Worm (Caenorhabditis elegans) whole organism, early embryonic: Measurements from ENCODE around the gene ZK105.11.
"Not testable (repeated sequence)": the region's sequence is repeated elsewhere in the genome, so short reads cannot be mapped to it uniquely, and the experiment has no call there.

ENCODE experiments used
- B0310.2 ChIP-seq: sonication (generic microtip); optimal IDR thresholded peaks from 2 replicates; lab custom pipeline; 2016; ENCODE audit warnings: mild to moderate bottlenecking, missing genetic modification characterization, missing compliant biosample characterization
- F13C5.2 ChIP-seq: sonication (generic microtip); optimal IDR thresholded peaks from 2 replicates; lab custom pipeline; 2017; ENCODE audit warnings: mild to moderate bottlenecking, missing genetic modification characterization, inconsistent platforms, missing compliant biosample characterization
- aly-1 ChIP-seq: sonication (generic microtip); optimal IDR thresholded peaks from 2 replicates; lab custom pipeline; 2016; ENCODE audit warnings: missing genetic modification characterization, missing compliant biosample characterization
- ama-1 ChIP-seq: fragments of 150-350 bp; optimal IDR thresholded peaks from 2 replicates; lab custom pipeline; 2014
- ceh-13 ChIP-seq: fragments of 200-800 bp; sonication (Bioruptor generic); optimal IDR thresholded peaks from 2 replicates; lab custom pipeline; 2018; ENCODE audit warnings: mild to moderate bottlenecking, missing genetic modification characterization, missing compliant biosample characterization
- ceh-36 ChIP-seq: sonication (generic microtip); optimal IDR thresholded peaks from 2 replicates; lab custom pipeline; 2016; ENCODE audit warnings: missing genetic modification characterization, inconsistent platforms, missing compliant biosample characterization
- ets-7 ChIP-seq: sonication (generic microtip); optimal IDR thresholded peaks from 2 replicates; lab custom pipeline; 2016; ENCODE audit warnings: missing genotype, missing genetic modification characterization, missing compliant biosample characterization
- flt-1 ChIP-seq: fragments of 200-800 bp; sonication (Bioruptor generic); IDR thresholded peaks from 2 replicates; pipeline ENCODE4 v1.3.6; 2022; ENCODE audit warnings: missing genetic modification characterization, missing compliant biosample characterization
- hmbx-1 ChIP-seq: sonication (generic microtip); optimal IDR thresholded peaks from 2 replicates; lab custom pipeline; 2016; ENCODE audit warnings: mild to moderate bottlenecking, missing genetic modification characterization, missing compliant biosample characterization
- hmg-4 ChIP-seq: fragments of 200-800 bp; sonication (Bioruptor generic); optimal IDR thresholded peaks from 2 replicates; lab custom pipeline; 2018; ENCODE audit warnings: mild to moderate bottlenecking, missing genetic modification characterization, missing compliant biosample characterization
- hnd-1 ChIP-seq: sonication (generic microtip); optimal IDR thresholded peaks from 2 replicates; lab custom pipeline; 2016; ENCODE audit warnings: missing genetic modification characterization, missing compliant biosample characterization
- pes-1 ChIP-seq: fragments of 200-800 bp; sonication (Bioruptor generic); IDR thresholded peaks from 2 replicates; pipeline ENCODE4 v1.3.6; 2022; ENCODE audit warnings: missing genetic modification reagents, missing genetic modification characterization, missing compliant biosample characterization
- scrt-1 ChIP-seq: fragments of 200-800 bp; sonication (Bioruptor generic); IDR thresholded peaks from 2 replicates; pipeline ENCODE4 v1.3.6; 2022; ENCODE audit warnings: missing genetic modification characterization, missing compliant biosample characterization
- sea-1 ChIP-seq: fragments of 200-800 bp; sonication (Bioruptor generic); conservative IDR thresholded peaks from 2 replicates; pipeline ENCODE4 v1.3.6; 2022; ENCODE audit warnings: missing genetic modification characterization, missing compliant biosample characterization
- tbx-11 ChIP-seq: fragments of 200-800 bp; sonication (Bioruptor generic); IDR thresholded peaks from 2 replicates; pipeline ENCODE4 v1.3.6; 2022; ENCODE audit warnings: missing genetic modification characterization, missing compliant biosample characterization
- tbx-37 ChIP-seq: fragments of 200-800 bp; sonication (Bioruptor generic); conservative IDR thresholded peaks from 2 replicates; pipeline ENCODE4 v1.3.6; 2022; ENCODE audit warnings: missing genetic modification reagents, missing genetic modification characterization, missing compliant biosample characterization
- tra-4 ChIP-seq: sonication (generic microtip); optimal IDR thresholded peaks from 2 replicates; lab custom pipeline; 2017; ENCODE audit warnings: missing genetic modification characterization, missing compliant biosample characterization

ZK105.11 gene

ce11 chrV:7717629-7718028, 9.2 kb upstream of the ZK105.11 start, which contains the start of gene ZK105.5:
Gene ZK105.5, minus strand, starts transcription at chrV:7717729.
- TF ChIP-seq F13C5.2 (tag; lab: Kevin White, UChicago) (no peak), ama-1 (lab: Kevin White, UChicago) (no peak), ets-7 (tag; lab: Kevin White, UChicago) (no peak), tbx-11 (GFP tag; lab: Robert Waterston, UW) (no peak), ceh-36 (tag; lab: Kevin White, UChicago) (no peak), pes-1 (GFP tag; lab: Robert Waterston, UW) (no peak), flt-1 (GFP tag; lab: Robert Waterston, UW) (no peak), sea-1 (GFP tag; lab: Robert Waterston, UW) (no peak)

ce11 chrV:7716034-7716433, 7.6 kb upstream of the ZK105.11 start, which contains the start of gene ZK105.12:
Gene ZK105.12, minus strand, starts transcription at chrV:7716134.
- no peak for TF ChIP-seq ceh-13 (GFP tag; lab: Kevin White, UChicago)
- TF ChIP-seq ama-1 (lab: Kevin White, UChicago), result no peak
- TF ChIP-seq F13C5.2 (tag; lab: Kevin White, UChicago), result no peak
- no peak for TF ChIP-seq aly-1
- TF ChIP-seq B0310.2 (tag; lab: Kevin White, UChicago), result no peak
- TF ChIP-seq pes-1 (GFP tag; lab: Robert Waterston, UW), result no peak
- TF ChIP-seq hnd-1 (tag; lab: Kevin White, UChicago), result no peak
- no peak for TF ChIP-seq sea-1 (GFP tag; lab: Robert Waterston, UW)
- TF ChIP-seq tbx-37 (GFP tag; lab: Robert Waterston, UW), result no peak
- no peak for TF ChIP-seq scrt-1
- no peak for TF ChIP-seq ets-7 (tag; lab: Kevin White, UChicago)
- TF ChIP-seq ceh-36 (tag; lab: Kevin White, UChicago), result no peak
- no peak for TF ChIP-seq tbx-11 (GFP tag; lab: Robert Waterston, UW)
- TF ChIP-seq hmbx-1 (tag; lab: Kevin White, UChicago), result no peak
- TF ChIP-seq hmg-4 (GFP tag; lab: Kevin White, UChicago), result no peak
- no peak for TF ChIP-seq flt-1 (GFP tag; lab: Robert Waterston, UW)
- TF ChIP-seq tra-4 (tag; lab: Kevin White, UChicago), result no peak

ce11 chrV:7713691-7714090, 5.3 kb upstream of the ZK105.11 start, which contains the start of gene ZK105.1:
Gene ZK105.1, plus strand, starts transcription at chrV:7713991.
- TF ChIP-seq ama-1 (lab: Kevin White, UChicago), result no peak

ce11 chrV:7713072-7713471, 4.6 kb upstream of the ZK105.11 start, which contains the start of gene ZK105.13:
Gene ZK105.13, minus strand, starts transcription at chrV:7713172.
- TF ChIP-seq ceh-13 (GFP tag; lab: Kevin White, UChicago) (no peak), ama-1 (lab: Kevin White, UChicago) (no peak), hmbx-1 (tag; lab: Kevin White, UChicago) (no peak), flt-1 (GFP tag; lab: Robert Waterston, UW) (no peak), ets-7 (tag; lab: Kevin White, UChicago) (no peak), B0310.2 (tag; lab: Kevin White, UChicago) (no peak), tbx-37 (GFP tag; lab: Robert Waterston, UW) (no peak), tbx-11 (GFP tag; lab: Robert Waterston, UW) (no peak), hmg-4 (GFP tag; lab: Kevin White, UChicago) (no peak), pes-1 (GFP tag; lab: Robert Waterston, UW) (no peak), scrt-1 (no peak), sea-1 (GFP tag; lab: Robert Waterston, UW) (no peak), ceh-36 (tag; lab: Kevin White, UChicago) (no peak), tra-4 (tag; lab: Kevin White, UChicago) (no peak), hnd-1 (tag; lab: Kevin White, UChicago) (no peak), aly-1 (no peak), F13C5.2 (tag; lab: Kevin White, UChicago) (no peak)

- no peak for TF ChIP-seq pes-1 (GFP tag; lab: Robert Waterston, UW)
- TF ChIP-seq ama-1 (lab: Kevin White, UChicago), result no peak
- no peak for TF ChIP-seq ceh-36 (tag; lab: Kevin White, UChicago)
- no peak for TF ChIP-seq tbx-37 (GFP tag; lab: Robert Waterston, UW)
- no peak for TF ChIP-seq F13C5.2 (tag; lab: Kevin White, UChicago)
- no peak for TF ChIP-seq tbx-11 (GFP tag; lab: Robert Waterston, UW)
- TF ChIP-seq hnd-1 (tag; lab: Kevin White, UChicago), result no peak
- no peak for TF ChIP-seq ets-7 (tag; lab: Kevin White, UChicago)
- TF ChIP-seq tra-4 (tag; lab: Kevin White, UChicago), result no peak
- no peak for TF ChIP-seq B0310.2 (tag; lab: Kevin White, UChicago)
- TF ChIP-seq hmbx-1 (tag; lab: Kevin White, UChicago), result no peak
- TF ChIP-seq ceh-13 (GFP tag; lab: Kevin White, UChicago), result no peak
- TF ChIP-seq scrt-1, result no peak
- TF ChIP-seq hmg-4 (GFP tag; lab: Kevin White, UChicago), result no peak
- no peak for TF ChIP-seq flt-1 (GFP tag; lab: Robert Waterston, UW)
- TF ChIP-seq aly-1, result no peak
- TF ChIP-seq sea-1 (GFP tag; lab: Robert Waterston, UW), result no peak
Measured at ce11 chrV:7705316-7705715, 3.1 kb downstream of the ZK105.11 start, which contains the start of gene srw-3. Gene srw-3, plus strand, starts transcription at chrV:7705616.

- TF ChIP-seq B0310.2 (tag; lab: Kevin White, UChicago); tbx-37 (GFP tag; lab: Robert Waterston, UW); ceh-13 (GFP tag; lab: Kevin White, UChicago): not testable (repeated sequence)
Measured at ce11 chrV:7703536-7703935, 4.9 kb downstream of the ZK105.11 start, which contains the start of gene srsx-40. Gene srsx-40, minus strand, starts transcription at chrV:7703636.

- TF ChIP-seq scrt-1 (no peak), F13C5.2 (tag; lab: Kevin White, UChicago) (no peak), B0310.2 (tag; lab: Kevin White, UChicago) (no peak), ama-1 (lab: Kevin White, UChicago) (no peak), hmg-4 (GFP tag; lab: Kevin White, UChicago) (no peak)
Measured at ce11 chrV:7696842-7697241, 11.6 kb downstream of the ZK105.11 start, which contains the start of gene ZK105.3. Gene ZK105.3, plus strand, starts transcription at chrV:7697142.
